Worm (Caenorhabditis elegans) whole organism, young adult: Measurements from ENCODE around the gene cki-2.

Source experiments
- B0035.1 ChIP-seq: sonication (generic microtip); optimal IDR thresholded peaks from 2 replicates; lab custom pipeline; 2016; ENCODE audit warnings: missing genetic modification characterization, mild to moderate bottlenecking, missing compliant biosample characterization, missing genotype, missing genetic modification reagents
- B0261.1 ChIP-seq: sonication (generic microtip); optimal IDR thresholded peaks from 2 replicates; lab custom pipeline; 2016; ENCODE audit warnings: mild to moderate bottlenecking, missing genetic modification characterization, moderate library complexity, missing compliant biosample characterization
- C17E4.6 ChIP-seq: fragments of 200-800 bp; sonication (Bioruptor generic); IDR thresholded peaks from 2 replicates; pipeline ENCODE4 v1.3.6; 2022; ENCODE audit warnings: missing genetic modification reagents, missing genetic modification characterization, missing compliant biosample characterization
- F55B11.4 ChIP-seq: sonication (generic microtip); optimal IDR thresholded peaks from 2 replicates; lab custom pipeline; 2016; ENCODE audit warnings: missing compliant biosample characterization, missing genetic modification characterization, borderline replicate concordance; ENCODE audit not compliant: insufficient read depth
- K12H6.12 ChIP-seq: fragments of 200-800 bp; sonication (Bioruptor generic); optimal IDR thresholded peaks from 2 replicates; lab custom pipeline; 2018; ENCODE audit warnings: mild to moderate bottlenecking, missing genetic modification characterization, missing compliant biosample characterization
- T07F8.4 ChIP-seq: sonication (generic microtip); optimal IDR thresholded peaks from 2 replicates; lab custom pipeline; 2016; ENCODE audit warnings: mild to moderate bottlenecking, missing genetic modification characterization, moderate library complexity, missing compliant biosample characterization
- Y53F4B.3 ChIP-seq: fragments of 200-800 bp; sonication (Bioruptor generic); IDR thresholded peaks from 2 replicates; pipeline ENCODE4 v1.3.6; 2022; ENCODE audit warnings: missing genetic modification reagents, missing genetic modification characterization, missing compliant biosample characterization
- Y53G8AR.9 ChIP-seq: fragments of 200-800 bp; sonication (Bioruptor generic); conservative IDR thresholded peaks from 2 replicates; pipeline ENCODE4 v1.3.6; 2022; ENCODE audit warnings: missing genetic modification reagents, missing genetic modification characterization, missing compliant biosample characterization
- Y79H2A.3 ChIP-seq: fragments of 200-800 bp; sonication (Bioruptor generic); conservative IDR thresholded peaks from 2 replicates; pipeline ENCODE4 v1.3.6; 2022; ENCODE audit warnings: missing genetic modification reagents, missing genetic modification characterization, missing compliant biosample characterization
- aptf-3 ChIP-seq: fragments of 200-800 bp; sonication (Bioruptor generic); IDR thresholded peaks from 2 replicates; pipeline ENCODE4 v1.3.6; 2022; ENCODE audit warnings: missing genetic modification characterization, missing compliant biosample characterization
- athp-1 ChIP-seq: sonication (generic microtip); optimal IDR thresholded peaks from 2 replicates; lab custom pipeline; 2017; ENCODE audit warnings: mild to moderate bottlenecking, missing genetic modification characterization, missing compliant biosample characterization
- attf-5 ChIP-seq: fragments of 200-800 bp; sonication (Bioruptor generic); optimal IDR thresholded peaks from 2 replicates; lab custom pipeline; 2018; ENCODE audit warnings: mild to moderate bottlenecking, missing genetic modification characterization, missing compliant biosample characterization
- bed-1 ChIP-seq: fragments of 200-800 bp; sonication (Bioruptor generic); IDR thresholded peaks from 2 replicates; pipeline ENCODE4 v1.3.6; 2022; ENCODE audit warnings: missing genetic modification reagents, missing genetic modification characterization, missing compliant biosample characterization
- ccch-3 ChIP-seq: fragments of 200-800 bp; sonication (Bioruptor generic); optimal IDR thresholded peaks from 2 replicates; lab custom pipeline; 2018; ENCODE audit warnings: mild to moderate bottlenecking, missing genetic modification characterization, missing compliant biosample characterization
- cebp-1 ChIP-seq, 2 experiments: fragments of 200-800 bp in 1 of 2; sonication (Bioruptor generic) in 1 of 2; sonication (generic microtip) in 1 of 2; IDR thresholded peaks in 1 of 2; optimal IDR thresholded peaks in 1 of 2; 2 replicates each; pipeline versions ENCODE4 v1.3.6 to Lab custom; 2017 to 2022; ENCODE audit warnings: missing compliant biosample characterization in 2 of 2, missing genetic modification characterization in 2 of 2, mild to moderate bottlenecking in 1 of 2, missing genetic modification reagents in 1 of 2, moderate library complexity in 1 of 2
- ceh-27 ChIP-seq: fragments of 200-800 bp; sonication (Bioruptor generic); optimal IDR thresholded peaks from 2 replicates; lab custom pipeline; 2018; ENCODE audit warnings: mild to moderate bottlenecking, missing genetic modification characterization, moderate library complexity, missing compliant biosample characterization
- ceh-58 ChIP-seq: fragments of 200-800 bp; sonication (Bioruptor generic); IDR thresholded peaks from 2 replicates; pipeline ENCODE4 v1.3.6; 2022; ENCODE audit warnings: missing genetic modification characterization, missing compliant biosample characterization
- ceh-79 ChIP-seq: sonication (generic microtip); optimal IDR thresholded peaks from 2 replicates; lab custom pipeline; 2017; ENCODE audit warnings: mild to moderate bottlenecking, missing genetic modification characterization, missing compliant biosample characterization
- die-1 ChIP-seq: sonication (generic microtip); optimal IDR thresholded peaks from 2 replicates; lab custom pipeline; 2016; ENCODE audit warnings: missing genotype, mild to moderate bottlenecking, missing genetic modification characterization, missing compliant biosample characterization
- dox-1 ChIP-seq: fragments of 200-800 bp; sonication (Bioruptor generic); IDR thresholded peaks from 2 replicates; pipeline ENCODE4 v1.3.6; 2022; ENCODE audit warnings: missing genetic modification reagents, missing genetic modification characterization, missing compliant biosample characterization
- dpl-1 ChIP-seq: fragments of 150-350 bp; optimal IDR thresholded peaks from 2 replicates; lab custom pipeline; 2014; ENCODE audit warnings: missing biosample characterization, missing genetic modification reagents, missing genetic modification characterization
- egrh-3 ChIP-seq: fragments of 200-800 bp; sonication (Bioruptor generic); IDR thresholded peaks from 2 replicates; pipeline ENCODE4 v1.3.6; 2022; ENCODE audit warnings: missing genetic modification reagents, missing genetic modification characterization, missing compliant biosample characterization
- fkh-3 ChIP-seq: sonication (generic microtip); optimal IDR thresholded peaks from 2 replicates; lab custom pipeline; 2016; ENCODE audit warnings: mild to moderate bottlenecking, missing genetic modification characterization, missing compliant biosample characterization
- hlh-12 ChIP-seq: sonication (generic microtip); optimal IDR thresholded peaks from 2 replicates; lab custom pipeline; 2016; ENCODE audit warnings: missing genetic modification characterization, missing compliant biosample characterization
- hmg-1.2 ChIP-seq: fragments of 200-800 bp; sonication (Bioruptor generic); IDR thresholded peaks from 2 replicates; pipeline ENCODE4 v1.3.6; 2022; ENCODE audit warnings: missing genetic modification reagents, missing genetic modification characterization, missing compliant biosample characterization
- hmg-20 ChIP-seq: fragments of 200-800 bp; sonication (Bioruptor generic); IDR thresholded peaks from 2 replicates; pipeline ENCODE4 v1.3.6; 2022; ENCODE audit warnings: missing genetic modification reagents, missing genetic modification characterization, missing compliant biosample characterization
- hsf-1 ChIP-seq: fragments of 200-800 bp; sonication (Bioruptor generic); IDR thresholded peaks from 2 replicates; pipeline ENCODE4 v1.3.6; 2022; ENCODE audit warnings: missing genetic modification reagents, missing genetic modification characterization, missing compliant biosample characterization
- let-607 ChIP-seq, 2 experiments: fragments of 200-800 bp in 1 of 2; sonication (Bioruptor generic) in 1 of 2; sonication (generic microtip) in 1 of 2; optimal IDR thresholded peaks; 2 replicates each; lab custom pipeline; 2016 to 2018; ENCODE audit warnings: mild to moderate bottlenecking in 2 of 2, missing compliant biosample characterization in 2 of 2, missing genetic modification characterization in 2 of 2, moderate library complexity in 2 of 2, missing genotype in 1 of 2
- lin-26 ChIP-seq: fragments of 200-800 bp; sonication (Bioruptor generic); IDR thresholded peaks from 2 replicates; pipeline ENCODE4 v1.3.6; 2022; ENCODE audit warnings: missing genetic modification reagents, missing genetic modification characterization, missing compliant biosample characterization
- lsy-27 ChIP-seq: sonication (generic microtip); optimal IDR thresholded peaks from 2 replicates; lab custom pipeline; 2017; ENCODE audit warnings: missing genetic modification characterization, mild to moderate bottlenecking, missing compliant biosample characterization, antibody characterized with exemption, missing genotype, borderline replicate concordance; ENCODE audit not compliant: insufficient read depth
- madf-8 ChIP-seq: fragments of 200-800 bp; sonication (Bioruptor generic); conservative IDR thresholded peaks from 2 replicates; pipeline ENCODE4 v1.3.6; 2022; ENCODE audit warnings: missing genetic modification reagents, missing genetic modification characterization, missing compliant biosample characterization
- mxl-1 ChIP-seq: sonication (generic microtip); optimal IDR thresholded peaks from 2 replicates; lab custom pipeline; 2016; ENCODE audit warnings: missing genetic modification characterization, missing compliant biosample characterization
- nhr-80 ChIP-seq: sonication (generic microtip); optimal IDR thresholded peaks from 2 replicates; lab custom pipeline; 2016; ENCODE audit warnings: missing genetic modification characterization, missing compliant biosample characterization
- rcor-1 ChIP-seq: fragments of 200-800 bp; sonication (Bioruptor generic); IDR thresholded peaks from 2 replicates; pipeline ENCODE4 v1.3.6; 2022; ENCODE audit warnings: missing genetic modification reagents, missing genetic modification characterization, missing compliant biosample characterization
- tbp1 ChIP-seq: fragments of 200-800 bp; sonication (Bioruptor generic); optimal IDR thresholded peaks from 2 replicates; lab custom pipeline; 2018; ENCODE audit warnings: mild to moderate bottlenecking, missing genetic modification characterization, missing compliant biosample characterization
- unc-62 ChIP-seq: fragments of 150-350 bp; optimal IDR thresholded peaks from 2 replicates; lab custom pipeline; 2014; ENCODE audit warnings: missing biosample characterization, missing genetic modification reagents, missing genetic modification characterization
- xnd-1 ChIP-seq: sonication (generic microtip); optimal IDR thresholded peaks from 2 replicates; lab custom pipeline; 2016; ENCODE audit warnings: missing genotype, missing genetic modification reagents, missing genetic modification characterization, missing compliant biosample characterization
- ztf-25 ChIP-seq: fragments of 200-800 bp; sonication (Bioruptor generic); IDR thresholded peaks from 2 replicates; pipeline ENCODE4 v1.3.6; 2022; ENCODE audit warnings: missing genetic modification reagents, missing genetic modification characterization, missing compliant biosample characterization

cki-2 gene

ce11 chrII:7813645-7814044 is 2.7 kb upstream of the cki-2 start:
- no peak for TF ChIP-seq fkh-3
- TF ChIP-seq lin-26 (GFP tag; lab: Robert Waterston, UW), result no peak
- TF ChIP-seq nhr-80 (tag; lab: Kevin White, UChicago), result peak; percentile 34
- no peak for TF ChIP-seq hmg-1.2 (GFP tag; lab: Robert Waterston, UW)

- TF ChIP-seq Y53G8AR.9 (no peak), hmg-20 (no peak), ceh-58 (GFP tag; lab: Robert Waterston, UW) (no peak), unc-62 (GFP tag; lab: Kevin White, UChicago) (no peak), die-1 (no peak), B0035.1 (no peak), B0261.1 (no peak), attf-5 (GFP tag; lab: Kevin White, UChicago) (no peak), cebp-1 (GFP tag; IDR thresholded peaks at IDR 0.05; lab: Robert Waterston, UW) (no peak), cebp-1 (tag; optimal IDR thresholded peaks at IDR 0.05; lab: Kevin White, UChicago) (no peak), egrh-3 (GFP tag; lab: Robert Waterston, UW) (no peak), athp-1 (tag; lab: Kevin White, UChicago) (no peak), K12H6.12 (tag; lab: Kevin White, UChicago) (no peak), rcor-1 (no peak), C17E4.6 (GFP tag; lab: Robert Waterston, UW) (no peak), hlh-12 (tag; lab: Kevin White, UChicago) (no peak), ceh-79 (tag; lab: Kevin White, UChicago) (no peak)
These were observed 2.1 kb upstream of the cki-2 start for ce11 chrII:7814215-7814614.

- TF ChIP-seq nhr-80 (tag; lab: Kevin White, UChicago), result peak; percentile 84
- TF ChIP-seq lsy-27, result no peak
- peak in 1 of 2 experiments; percentile 17 for TF ChIP-seq let-607 (tag; optimal IDR thresholded peaks at IDR 0.05; lab: Kevin White, UChicago)
- TF ChIP-seq dox-1 (GFP tag; lab: Robert Waterston, UW), result peak; percentile 6; the same call in 1 of the 2 replicates
- no peak for TF ChIP-seq F55B11.4
- TF ChIP-seq K12H6.12 (tag; lab: Kevin White, UChicago), result no peak
- TF ChIP-seq ccch-3, result no peak
- no peak for TF ChIP-seq cebp-1 (GFP tag; IDR thresholded peaks at IDR 0.05; lab: Robert Waterston, UW)
- peak; percentile 17 for TF ChIP-seq cebp-1 (tag; optimal IDR thresholded peaks at IDR 0.05; lab: Kevin White, UChicago)
- TF ChIP-seq unc-62 (GFP tag; lab: Kevin White, UChicago), result peak; percentile 97
- TF ChIP-seq egrh-3 (GFP tag; lab: Robert Waterston, UW), result no peak
- no peak for TF ChIP-seq ceh-27 (GFP tag; lab: Kevin White, UChicago)
These were observed 1.4 kb upstream of the cki-2 start for ce11 chrII:7814915-7815314.

ce11 chrII:7815406-7815805 is 893 bp upstream of the cki-2 start:
- no peak for TF ChIP-seq mxl-1 (tag; lab: Kevin White, UChicago)
- TF ChIP-seq ztf-25 (GFP tag; lab: Robert Waterston, UW), result 0 out of 2 replicates have a peak, but pooled peaks have one; percentile 16
- TF ChIP-seq Y53F4B.3 (GFP tag; lab: Robert Waterston, UW), result no peak
- no peak for TF ChIP-seq aptf-3 (GFP tag; lab: Robert Waterston, UW)
- TF ChIP-seq bed-1 (GFP tag; lab: Robert Waterston, UW), result no peak
- no peak for TF ChIP-seq tbp1 (GFP tag; lab: Kevin White, UChicago)

- TF ChIP-seq xnd-1 (tag; lab: Kevin White, UChicago) (no peak), lin-26 (GFP tag; lab: Robert Waterston, UW) (no peak), madf-8 (GFP tag; lab: Robert Waterston, UW) (no peak), T07F8.4 (tag; lab: Kevin White, UChicago) (no peak), hsf-1 (0 out of 2 replicates have a peak, but pooled peaks have one; percentile 7), dpl-1 (GFP tag; lab: Kevin White, UChicago) (no peak), Y79H2A.3 (GFP tag; lab: Robert Waterston, UW) (no peak)
These were observed 1.3 kb downstream of the cki-2 start for ce11 chrII:7817580-7817979.
